Worm (Caenorhabditis elegans): ENCODE data around the gene mps-2.

Gene mps-2

DNA sequence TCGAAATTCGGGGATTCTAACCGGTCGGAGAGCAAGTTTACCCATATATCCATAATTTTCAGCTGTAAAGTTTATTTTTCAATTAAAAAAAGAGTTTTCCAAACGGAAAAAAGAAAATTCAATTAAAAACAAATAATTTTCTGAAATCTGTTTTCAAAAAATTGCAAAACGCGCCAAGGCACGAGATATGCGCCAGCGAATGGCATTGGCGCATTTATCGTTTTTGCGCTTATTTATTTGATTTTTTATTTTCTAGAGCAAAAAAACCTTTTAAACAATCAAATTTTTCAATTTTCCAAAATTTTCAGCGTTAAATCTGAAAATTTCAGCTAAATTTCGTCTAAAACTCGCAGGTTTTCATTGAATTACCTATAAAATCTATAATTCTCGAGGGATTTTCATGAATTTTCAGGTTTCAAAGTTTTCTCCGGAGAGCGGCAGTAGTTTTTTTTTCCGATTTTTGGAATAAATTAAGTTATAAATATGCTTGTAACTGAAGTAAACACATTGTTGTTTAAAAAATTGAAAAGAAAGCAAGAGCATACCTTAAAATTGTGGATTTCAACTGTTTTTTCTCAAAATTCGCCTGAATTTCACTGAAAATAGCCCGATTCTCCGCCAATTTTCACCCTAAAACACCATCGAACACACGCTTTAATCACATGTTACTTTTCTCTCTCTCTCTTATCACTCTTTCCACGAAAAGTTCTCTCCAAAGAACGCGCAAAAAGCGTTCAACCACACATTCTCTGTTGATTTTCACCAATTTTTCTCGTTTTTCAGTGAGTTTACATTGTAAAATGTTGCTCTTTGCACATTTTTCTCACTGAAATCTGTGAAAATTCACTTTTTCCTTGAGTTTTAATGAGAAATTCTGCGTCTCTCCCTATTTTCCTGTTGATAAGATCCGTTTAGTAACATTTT, 26.1 kb downstream of the mps-2 start, which contains the start of gene B0432.10 (continued):
- peak in 1 of 2 experiments; percentile 77 for TF ChIP-seq unc-62 (GFP tag; optimal IDR thresholded peaks at IDR 0.05 in 1 of 2)
- TF ChIP-seq unc-62 (tag; optimal IDR thresholded peaks at IDR 0.05), result no peak
- peak; percentile 85 for TF ChIP-seq T20F7.1 (GFP tag; optimal IDR thresholded peaks at IDR 0.05)
- no peak for TF ChIP-seq lin-15B (tag; optimal IDR thresholded peaks at IDR 0.05)
- TF ChIP-seq F37D6.2 (tag; optimal IDR thresholded peaks at IDR 0.05), result peak; percentile 46
- TF ChIP-seq nhr-25 (tag; optimal IDR thresholded peaks at IDR 0.05; ENCODE audit: borderline replicate concordance, insufficient read depth), result no peak
- TF ChIP-seq dve-1 (tag; optimal IDR thresholded peaks at IDR 0.05; ENCODE audit: insufficient read depth), result peak; percentile 86
- TF ChIP-seq lin-38 (GFP tag; IDR thresholded peaks at IDR 0.05), result peak; percentile 86
- TF ChIP-seq F49E8.2 (tag; optimal IDR thresholded peaks at IDR 0.05; ENCODE audit: borderline replicate concordance), result no peak
- peak; percentile 25 for TF ChIP-seq nhr-11 (tag; optimal IDR thresholded peaks at IDR 0.05)
- TF ChIP-seq F10B5.3 (tag; optimal IDR thresholded peaks at IDR 0.05), result peak; percentile 51
- TF ChIP-seq fkh-10 (GFP tag; optimal IDR thresholded peaks at IDR 0.05), result no peak
- TF ChIP-seq ceh-82 (tag; optimal IDR thresholded peaks at IDR 0.05), result no peak
- peak; percentile 96 for TF ChIP-seq dpl-1 (GFP tag; optimal IDR thresholded peaks at IDR 0.05)
- TF ChIP-seq daf-16 (GFP tag; optimal IDR thresholded peaks at IDR 0.05), result no peak
- peak; percentile 45 for TF ChIP-seq daf-16 (tag; optimal IDR thresholded peaks at IDR 0.05)
- TF ChIP-seq fos-1 (tag; optimal IDR thresholded peaks at IDR 0.05), result no peak
- TF ChIP-seq arid-1 (GFP tag; conservative IDR thresholded peaks at IDR 0.05), result 0 out of 2 replicates have a peak, but pooled peaks have one; percentile 44
- TF ChIP-seq lin-13 (GFP tag; optimal IDR thresholded peaks at IDR 0.05), result peak; percentile 62
- TF ChIP-seq hlh-11 (tag; optimal IDR thresholded peaks at IDR 0.05), result peak; percentile 64
- peak; percentile 57 for TF ChIP-seq nhr-28 (tag; optimal IDR thresholded peaks at IDR 0.05)
- no peak for TF ChIP-seq nhr-42 (GFP tag; IDR thresholded peaks at IDR 0.05)
- peak; percentile 79 for TF ChIP-seq mep-1 (tag; optimal IDR thresholded peaks at IDR 0.05)
- TF ChIP-seq pqm-1 (tag; optimal IDR thresholded peaks at IDR 0.05), result peak; percentile 19
- no peak for TF ChIP-seq zip-11 (GFP tag; IDR thresholded peaks at IDR 0.05)
- no peak for TF ChIP-seq nhr-10 (tag; optimal IDR thresholded peaks at IDR 0.05)
- peak; percentile 65 for TF ChIP-seq hlh-30 (tag; optimal IDR thresholded peaks at IDR 0.05; ENCODE audit: insufficient read depth)
- no peak for TF ChIP-seq spr-1 (tag; optimal IDR thresholded peaks at IDR 0.05)
- TF ChIP-seq hif-1 (tag; optimal IDR thresholded peaks at IDR 0.05), result peak in 1 of 2 experiments; percentile 7
- peak in 1 of 2 experiments; percentile 91 for TF ChIP-seq lsy-2 (tag; optimal IDR thresholded peaks at IDR 0.05)
- TF ChIP-seq mes-2 (tag; optimal IDR thresholded peaks at IDR 0.05; ENCODE audit: poor library complexity, severe bottlenecking), result peak; percentile 91

- TF ChIP-seq madf-9 (GFP tag; conservative IDR thresholded peaks at IDR 0.05) (no peak), nhr-102 (tag; optimal IDR thresholded peaks at IDR 0.05) (no peak), Y48G9A.11 (GFP tag; IDR thresholded peaks at IDR 0.05) (no peak), pha-4 (GFP tag; IDR thresholded peaks at IDR 0.05) (no peak), pha-4 (tag; optimal IDR thresholded peaks at IDR 0.05) (no peak), pqm-1 (tag; optimal IDR thresholded peaks at IDR 0.05) (no peak), nhr-48 (tag; optimal IDR thresholded peaks at IDR 0.05) (no peak), dmd-8 (GFP tag; IDR thresholded peaks at IDR 0.05) (no peak)
These were observed 28.4 kb downstream of the mps-2 start, which contains the start of gene B0432.9 for ce11 chrII:283594-283993. Gene B0432.9 (minus strand): TSS chrII:283694.

All from whole organism, L4 larva.